Worm (Caenorhabditis elegans): ENCODE data around the gene rdl-1.

The rdl-1 gene

ce11 chrIV:7785506-7786065 lies 15.5 kb upstream of the rdl-1 start, which contains the start of gene tag-322:
tag-322 (minus strand) TSS chrIV:7785556.
- TF ChIP-seq fos-1 (tag; optimal IDR thresholded peaks at IDR 0.05) (peak; percentile 48), gmeb-1 (tag; optimal IDR thresholded peaks at IDR 0.05) (peak; percentile 61), nhr-77 (tag; optimal IDR thresholded peaks at IDR 0.05) (peak; percentile 12), ztf-4 (tag; optimal IDR thresholded peaks at IDR 0.05) (peak; percentile 64), blmp-1 (tag; optimal IDR thresholded peaks at IDR 0.05; ENCODE audit: insufficient read depth) (peak; percentile 17), lin-13 (GFP tag; optimal IDR thresholded peaks at IDR 0.05) (peak; percentile 43), nhr-6 (tag; optimal IDR thresholded peaks at IDR 0.05) (peak; percentile 47), ceh-82 (tag; optimal IDR thresholded peaks at IDR 0.05) (no peak), C34F6.9 (tag; optimal IDR thresholded peaks at IDR 0.05) (peak; percentile 72), nhr-12 (tag; optimal IDR thresholded peaks at IDR 0.05) (no peak), peb-1 (tag; optimal IDR thresholded peaks at IDR 0.05) (no peak), alr-1 (tag; optimal IDR thresholded peaks at IDR 0.05) (no peak), sma-9 (GFP tag; optimal IDR thresholded peaks at IDR 0.05) (peak; percentile 73), sma-9 (tag; optimal IDR thresholded peaks at IDR 0.05) (no peak), nhr-25 (tag; optimal IDR thresholded peaks at IDR 0.05) (peak; percentile 77), ama-1 (optimal IDR thresholded peaks at IDR 0.05) (no peak), nhr-21 (tag; optimal IDR thresholded peaks at IDR 0.05) (peak; percentile 56), crh-2 (tag; optimal IDR thresholded peaks at IDR 0.05) (peak; percentile 81), mab-5 (tag; optimal IDR thresholded peaks at IDR 0.05) (no peak), nhr-129 (tag; optimal IDR thresholded peaks at IDR 0.05) (peak; percentile 38), sem-4 (tag; optimal IDR thresholded peaks at IDR 0.05) (peak; percentile 54), F13H6.1 (tag; optimal IDR thresholded peaks at IDR 0.05) (peak; percentile 74), elt-3 (tag; optimal IDR thresholded peaks at IDR 0.05) (no peak), egl-27 (tag; optimal IDR thresholded peaks at IDR 0.05) (no peak), unc-55 (GFP tag; optimal IDR thresholded peaks at IDR 0.05) (peak; percentile 77), sma-3 (GFP tag; optimal IDR thresholded peaks at IDR 0.05) (peak; percentile 69), lsy-2 (tag; optimal IDR thresholded peaks at IDR 0.05) (peak; percentile 71 to 91), nhr-10 (tag; optimal IDR thresholded peaks at IDR 0.05) (no peak), ceh-16 (tag; optimal IDR thresholded peaks at IDR 0.05) (no peak)

ce11 chrIV:7783801-7784411 lies 13.8 kb upstream of the rdl-1 start, which contains the start of gene tag-321:
tag-321 (minus strand) TSS chrIV:7783851.
- TF ChIP-seq egl-27 (tag; optimal IDR thresholded peaks at IDR 0.05), result no peak
- TF ChIP-seq nhr-10 (tag; optimal IDR thresholded peaks at IDR 0.05), result no peak
- peak; percentile 26 for TF ChIP-seq fos-1 (tag; optimal IDR thresholded peaks at IDR 0.05)
- peak; percentile 18 for TF ChIP-seq sma-9 (GFP tag; optimal IDR thresholded peaks at IDR 0.05)
- TF ChIP-seq sma-9 (tag; optimal IDR thresholded peaks at IDR 0.05), result no peak

ce11 chrIV:7782292-7782691 lies 12.2 kb upstream of the rdl-1 start, which contains the start of gene sec-10:
sec-10 (minus strand) TSS chrIV:7782499.
- no peak for TF ChIP-seq C34F6.9 (tag; optimal IDR thresholded peaks at IDR 0.05)
- peak; percentile 17 for TF ChIP-seq fos-1 (tag; optimal IDR thresholded peaks at IDR 0.05)

ce11 chrIV:7778865-7779264 lies 8.8 kb upstream of the rdl-1 start, which contains the start of gene rpap-3:
rpap-3 (minus strand) TSS chrIV:7778965.
- TF ChIP-seq unc-62 (GFP tag; optimal IDR thresholded peaks at IDR 0.05), result no peak
- no peak for TF ChIP-seq sem-4 (tag; optimal IDR thresholded peaks at IDR 0.05)
- no peak for TF ChIP-seq ZK546.5 (tag; optimal IDR thresholded peaks at IDR 0.05)
- no peak for TF ChIP-seq egl-27 (tag; optimal IDR thresholded peaks at IDR 0.05)
- no peak for TF ChIP-seq unc-39 (tag; optimal IDR thresholded peaks at IDR 0.05)
- no peak for TF ChIP-seq peb-1 (tag; optimal IDR thresholded peaks at IDR 0.05)
- no peak for TF ChIP-seq alr-1 (tag; optimal IDR thresholded peaks at IDR 0.05)
- TF ChIP-seq snpc-4 (tag; optimal IDR thresholded peaks at IDR 0.05), result no peak
- no peak for TF ChIP-seq aly-2 (tag; optimal IDR thresholded peaks at IDR 0.05)
- no peak for TF ChIP-seq F13H6.1 (tag; optimal IDR thresholded peaks at IDR 0.05)
- no peak for TF ChIP-seq sma-3 (GFP tag; optimal IDR thresholded peaks at IDR 0.05)
- no peak for TF ChIP-seq zag-1 (tag; optimal IDR thresholded peaks at IDR 0.05)
- TF ChIP-seq nhr-21 (tag; optimal IDR thresholded peaks at IDR 0.05), result no peak
- TF ChIP-seq nhr-23 (tag; optimal IDR thresholded peaks at IDR 0.05), result no peak
- TF ChIP-seq mdl-1 (tag; optimal IDR thresholded peaks at IDR 0.05), result no peak
- no peak for TF ChIP-seq Y55F3AM.14 (GFP tag; optimal IDR thresholded peaks at IDR 0.05)
- no peak for TF ChIP-seq nhr-25 (tag; optimal IDR thresholded peaks at IDR 0.05)
- no peak for TF ChIP-seq ztf-4 (tag; optimal IDR thresholded peaks at IDR 0.05)

Measured in whole organism, L2 larva.